Fruit fly (Drosophila melanogaster): ENCODE data around the gene EMC4.
A peak's percentile ranks its signal among the peaks of the same experiment; 100 is the strongest.

EMC4 gene

dm6 chr3L:22909914-22910541 lies 42.0 kb upstream of the EMC4 start, which contains the start of gene CG12768:
Gene CG12768, plus strand, starts transcription at chr3L:22910491.
- TF ChIP-seq CG11398 (GFP tag; optimal IDR thresholded peaks at IDR 0.05) (no peak), CG1529 (GFP tag; optimal IDR thresholded peaks at IDR 0.05) (peak; percentile 30), nerfin-1 (tag; optimal IDR thresholded peaks at IDR 0.05) (no peak), CG12071 (GFP tag; optimal IDR thresholded peaks at IDR 0.05) (no peak), Bdp1 (GFP tag; optimal IDR thresholded peaks at IDR 0.05) (no peak), Hsf (GFP tag; optimal IDR thresholded peaks at IDR 0.05) (no peak), bab2 (GFP tag; optimal IDR thresholded peaks at IDR 0.05) (no peak), tgo (GFP tag; IDR thresholded peaks at IDR 0.05) (no peak), lilli (GFP tag; optimal IDR thresholded peaks at IDR 0.05) (no peak), CG18599 (GFP tag; optimal IDR thresholded peaks at IDR 0.05) (peak; percentile 17), lola (GFP tag; optimal IDR thresholded peaks at IDR 0.05) (peak in 1 of 3 experiments; percentile 52), CG6683 (GFP tag; optimal IDR thresholded peaks at IDR 0.05) (no peak), dm (GFP tag; optimal IDR thresholded peaks at IDR 0.05) (no peak), CG31441 (GFP tag; IDR thresholded peaks at IDR 0.05) (peak; percentile 43; the same call in 1 of the 2 replicates), fd102C (GFP tag; optimal IDR thresholded peaks at IDR 0.05) (no peak), CG8765 (GFP tag; IDR thresholded peaks at IDR 0.05) (no peak), CG13424 (tag; optimal IDR thresholded peaks at IDR 0.05) (peak; percentile 23), row (GFP tag; IDR thresholded peaks at IDR 0.05) (0 out of 3 replicates have a peak, but pooled peaks have one; percentile 31), psq (GFP tag; optimal IDR thresholded peaks at IDR 0.05) (no peak), h (optimal IDR thresholded peaks at IDR 0.05) (no peak), CG11456 (GFP tag; IDR thresholded peaks at IDR 0.05) (no peak), tna (GFP tag; IDR thresholded peaks at IDR 0.05; ENCODE audit: partially characterized antibody) (no peak), kah (GFP tag; optimal IDR thresholded peaks at IDR 0.05) (no peak), nmo (GFP tag; optimal IDR thresholded peaks at IDR 0.05) (peak; percentile 33), CG14965 (GFP tag; optimal IDR thresholded peaks at IDR 0.05; ENCODE audit: borderline replicate concordance) (no peak), CG17385 (GFP tag; optimal IDR thresholded peaks at IDR 0.05) (peak; percentile 12), repo (GFP tag; optimal IDR thresholded peaks at IDR 0.05) (no peak), dysf (GFP tag; IDR thresholded peaks at IDR 0.05) (0 out of 3 replicates have a peak, but pooled peaks have one; percentile 24), Spps (tag; optimal IDR thresholded peaks at IDR 0.05) (no peak), grau (tag; optimal IDR thresholded peaks at IDR 0.05) (peak; percentile 54), luna (GFP tag; optimal IDR thresholded peaks at IDR 0.05) (no peak), lab (GFP tag; optimal IDR thresholded peaks at IDR 0.05) (peak; percentile 13), CG1832 (GFP tag; optimal IDR thresholded peaks at IDR 0.05) (no peak), Hmr (GFP tag; optimal IDR thresholded peaks at IDR 0.05) (peak; percentile 38), gsb (GFP tag; IDR thresholded peaks at IDR 0.05) (no peak), D19A (tag; optimal IDR thresholded peaks at IDR 0.05) (peak; percentile 14), CG9727 (GFP tag; optimal IDR thresholded peaks at IDR 0.05) (peak; percentile 61), schlank (tag; optimal IDR thresholded peaks at IDR 0.05) (no peak), CG1792 (GFP tag; optimal IDR thresholded peaks at IDR 0.05) (no peak), HLH3B (GFP tag; IDR thresholded peaks at IDR 0.05) (no peak), CG1233 (GFP tag; optimal IDR thresholded peaks at IDR 0.05) (peak; percentile 6), CG13624 (GFP tag; optimal IDR thresholded peaks at IDR 0.05) (no peak), CG8388 (GFP tag; optimal IDR thresholded peaks at IDR 0.05) (peak; percentile 20), CG14710 (tag; optimal IDR thresholded peaks at IDR 0.05) (peak; percentile 25), CG10209 (GFP tag; optimal IDR thresholded peaks at IDR 0.05) (peak; percentile 51), CG4360 (GFP tag; IDR thresholded peaks at IDR 0.05) (peak; percentile 87), HLH54F (GFP tag; optimal IDR thresholded peaks at IDR 0.05) (no peak), E2f2 (GFP tag; IDR thresholded peaks at IDR 0.05) (no peak), ham (GFP tag; IDR thresholded peaks at IDR 0.05) (no peak), Abd-B (GFP tag; optimal IDR thresholded peaks at IDR 0.05) (no peak)
